Worm (Caenorhabditis elegans): Measurements from ENCODE around the gene T06C12.11.

Gene T06C12.11

ce11 chrV:15940254-15940653, 47.5 kb downstream of the T06C12.11 start, which contains the start of gene srw-55:
srw-55 (minus strand) TSS chrV:15940354.
- no peak for TF ChIP-seq lin-54 (GFP tag; optimal IDR thresholded peaks at IDR 0.05)
- no peak for TF ChIP-seq snpc-4 (GFP tag; optimal IDR thresholded peaks at IDR 0.05)
- TF ChIP-seq snpc-4 (tag; optimal IDR thresholded peaks at IDR 0.05) = no peak

ce11 chrV:15943125-15943524, 50.3 kb downstream of the T06C12.11 start, which contains the start of gene srw-53:
srw-53 (plus strand) TSS chrV:15943425.
- no peak for TF ChIP-seq ama-1 (optimal IDR thresholded peaks at IDR 0.05)
- no peak for TF ChIP-seq ama-1 (GFP tag; optimal IDR thresholded peaks at IDR 0.05)
- no peak for TF ChIP-seq snpc-1.3 (tag; optimal IDR thresholded peaks at IDR 0.05; ENCODE audit: insufficient read depth)
- TF ChIP-seq Y95B8A.8 (GFP tag; IDR thresholded peaks at IDR 0.05) = no peak
- TF ChIP-seq nfya-1 (tag; optimal IDR thresholded peaks at IDR 0.05; ENCODE audit: borderline replicate concordance, insufficient read depth) = no peak
- no peak for TF ChIP-seq lin-26 (GFP tag; IDR thresholded peaks at IDR 0.05)
- no peak for TF ChIP-seq rpc-1 (optimal IDR thresholded peaks at IDR 0.05)
- no peak for TF ChIP-seq rpc-1 (tag; optimal IDR thresholded peaks at IDR 0.05)
- TF ChIP-seq ztf-28 (GFP tag; IDR thresholded peaks at IDR 0.05) = no peak
- TF ChIP-seq lin-35 (GFP tag; optimal IDR thresholded peaks at IDR 0.05) = no peak
